Fruit fly (Drosophila melanogaster): ENCODE measurements around the gene Fur1.

The Fur1 gene

dm6 chr3R:25445546-25446400 is 27.1 kb downstream of the Fur1 start:
- TF ChIP-seq Lpt (GFP tag; optimal IDR thresholded peaks at IDR 0.05) (peak; percentile 91), lz (GFP tag; optimal IDR thresholded peaks at IDR 0.05) (peak; percentile 83), Ets96B (tag; optimal IDR thresholded peaks at IDR 0.05) (peak; percentile 92), CG7368 (GFP tag; optimal IDR thresholded peaks at IDR 0.05) (peak; percentile 65), CG16779 (tag; optimal IDR thresholded peaks at IDR 0.05) (peak; percentile 80), Sox102F (GFP tag; optimal IDR thresholded peaks at IDR 0.05) (peak; percentile 77), fd59A (GFP tag; optimal IDR thresholded peaks at IDR 0.05) (peak; percentile 83), CG32006 (GFP tag; optimal IDR thresholded peaks at IDR 0.05) (peak; percentile 94), CG6792 (GFP tag; optimal IDR thresholded peaks at IDR 0.05) (peak; percentile 90), fkh (GFP tag; optimal IDR thresholded peaks at IDR 0.05) (no peak), acj6 (GFP tag; optimal IDR thresholded peaks at IDR 0.05) (peak; percentile 89), Sox14 (GFP tag; optimal IDR thresholded peaks at IDR 0.05) (peak; percentile 89), CG8319 (GFP tag; optimal IDR thresholded peaks at IDR 0.05) (peak; percentile 76), CG10669 (GFP tag; optimal IDR thresholded peaks at IDR 0.05) (peak; percentile 90), CG11762 (GFP tag; optimal IDR thresholded peaks at IDR 0.05; ENCODE audit: insufficient read depth) (peak; percentile 90), Gug (GFP tag; IDR thresholded peaks at IDR 0.05) (peak; percentile 86), svp (GFP tag) (peak; percentile 91), CG11902 (GFP tag; optimal IDR thresholded peaks at IDR 0.05) (peak; percentile 81), salr (GFP tag; optimal IDR thresholded peaks at IDR 0.05) (peak; percentile 77 to 87), esn (GFP tag; optimal IDR thresholded peaks at IDR 0.05) (peak; percentile 82), Hr38 (GFP tag; optimal IDR thresholded peaks at IDR 0.05) (no peak), pdm3 (GFP tag; optimal IDR thresholded peaks at IDR 0.05) (peak; percentile 91), topi (GFP tag; optimal IDR thresholded peaks at IDR 0.05) (peak; percentile 84), CG6808 (GFP tag; optimal IDR thresholded peaks at IDR 0.05) (peak; percentile 80), CG1621 (tag; optimal IDR thresholded peaks at IDR 0.05) (peak; percentile 88), Smox (GFP tag; optimal IDR thresholded peaks at IDR 0.05) (peak; percentile 67), ss (GFP tag; optimal IDR thresholded peaks at IDR 0.05) (peak; percentile 71 to 82), Hr39 (GFP tag; optimal IDR thresholded peaks at IDR 0.05) (peak; percentile 80), Hr4 (GFP tag; optimal IDR thresholded peaks at IDR 0.05) (peak; percentile 94), CG3032 (tag; optimal IDR thresholded peaks at IDR 0.05) (peak; percentile 84), Blimp-1 (GFP tag; optimal IDR thresholded peaks at IDR 0.05) (no peak), vri (GFP tag; optimal IDR thresholded peaks at IDR 0.05) (peak; percentile 36), dsx (GFP tag; optimal IDR thresholded peaks at IDR 0.05; ENCODE audit: poor library complexity, severe bottlenecking) (peak; percentile 87), CG11294 (GFP tag; IDR thresholded peaks at IDR 0.05) (peak; percentile 77; the same call in 1 of the 2 replicates), Sox15 (GFP tag; optimal IDR thresholded peaks at IDR 0.05) (peak; percentile 82), CG8632 (GFP tag; optimal IDR thresholded peaks at IDR 0.05) (peak; percentile 82), CG31627 (GFP tag; optimal IDR thresholded peaks at IDR 0.05) (peak; percentile 82), CG10631 (GFP tag; optimal IDR thresholded peaks at IDR 0.05) (peak; percentile 89), CG6276 (GFP tag; optimal IDR thresholded peaks at IDR 0.05) (peak; percentile 83), achi (GFP tag; optimal IDR thresholded peaks at IDR 0.05) (peak; percentile 90), CG3919 (GFP tag; optimal IDR thresholded peaks at IDR 0.05) (peak; percentile 91), Eip93F (GFP tag; optimal IDR thresholded peaks at IDR 0.05) (no peak), dac (GFP tag; optimal IDR thresholded peaks at IDR 0.05) (peak; percentile 90), Eip75B (GFP tag; optimal IDR thresholded peaks at IDR 0.05) (peak; percentile 90), CG6163 (GFP tag; IDR thresholded peaks at IDR 0.05) (peak; percentile 91), CG9139 (GFP tag; optimal IDR thresholded peaks at IDR 0.05) (peak; percentile 71), eg (GFP tag; IDR thresholded peaks at IDR 0.05) (peak; percentile 91), fd85E (GFP tag; optimal IDR thresholded peaks at IDR 0.05) (peak; percentile 54), net (GFP tag; optimal IDR thresholded peaks at IDR 0.05) (peak; percentile 88), CG6854 (GFP tag; optimal IDR thresholded peaks at IDR 0.05) (peak; percentile 63)

All from whole organism, prepupa.